Worm (Caenorhabditis elegans) whole organism, L4/young adult: ENCODE results near the gene fbxa-106.

ENCODE experiments used
- W03F9.2 ChIP-seq: fragments of 150-350 bp; optimal IDR thresholded peaks from 2 replicates; lab custom pipeline; 2014; ENCODE audit warnings: missing biosample characterization, missing genetic modification characterization
- dao-5 ChIP-seq: sonication (generic microtip); optimal IDR thresholded peaks from 2 replicates; lab custom pipeline; 2016; ENCODE audit warnings: missing genotype, missing genetic modification characterization, moderate library complexity, missing compliant biosample characterization
- him-1 ChIP-seq: sonication (generic microtip); optimal IDR thresholded peaks from 2 replicates; lab custom pipeline; 2016; ENCODE audit warnings: missing genotype, missing genetic modification reagents, missing genetic modification characterization, missing compliant biosample characterization

DNA sequence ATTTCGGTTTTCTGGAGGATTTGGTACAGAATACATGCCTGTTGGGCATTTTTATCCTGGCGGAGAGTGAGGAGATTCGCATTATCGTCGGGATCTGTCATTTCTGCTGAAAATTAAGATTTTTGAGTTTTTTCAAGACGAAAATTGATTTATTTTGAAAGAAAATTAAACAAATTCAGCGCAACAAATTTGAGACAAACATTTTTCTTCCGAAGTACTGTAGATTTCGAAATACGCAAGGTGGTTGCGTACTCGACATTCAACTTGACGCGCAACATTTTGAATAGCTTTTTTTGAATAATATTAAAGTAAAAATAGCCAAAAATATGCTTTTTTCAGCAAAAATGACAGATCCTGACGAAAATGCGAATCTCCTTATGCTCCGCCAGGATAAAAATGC, 49.4 kb upstream of the fbxa-106 start, which contains the start of gene Y37H2A.7:
- no peak for TF ChIP-seq him-1 (tag; lab: Kevin White, UChicago)
- TF ChIP-seq W03F9.2 (tag; lab: Kevin White, UChicago), result no peak
- TF ChIP-seq dao-5 (tag; lab: Kevin White, UChicago), result no peak
